Worm (Caenorhabditis elegans) whole organism, young adult: ENCODE results near the gene Y104H12D.2.

Source experiments
- K12H6.12 ChIP-seq: fragments of 200-800 bp; sonication (Bioruptor generic); optimal IDR thresholded peaks from 2 replicates; lab custom pipeline; 2018; ENCODE audit warnings: mild to moderate bottlenecking, missing genetic modification characterization, missing compliant biosample characterization
- Y53F4B.3 ChIP-seq: fragments of 200-800 bp; sonication (Bioruptor generic); IDR thresholded peaks from 2 replicates; pipeline ENCODE4 v1.3.6; 2022; ENCODE audit warnings: missing genetic modification reagents, missing genetic modification characterization, missing compliant biosample characterization
- atf-7 ChIP-seq: sonication (generic microtip); optimal IDR thresholded peaks from 2 replicates; lab custom pipeline; 2017; ENCODE audit warnings: mild to moderate bottlenecking, missing genetic modification characterization, missing compliant biosample characterization
- ceh-40 ChIP-seq: fragments of 200-800 bp; sonication (Bioruptor generic); IDR thresholded peaks from 2 replicates; pipeline ENCODE4 v1.3.6; 2022; ENCODE audit warnings: missing genetic modification characterization, missing compliant biosample characterization
- die-1 ChIP-seq: sonication (generic microtip); optimal IDR thresholded peaks from 2 replicates; lab custom pipeline; 2016; ENCODE audit warnings: missing genotype, mild to moderate bottlenecking, missing genetic modification characterization, missing compliant biosample characterization
- efl-1 ChIP-seq: fragments of 150-350 bp; optimal IDR thresholded peaks from 2 replicates; lab custom pipeline; 2014; ENCODE audit warnings: missing biosample characterization, missing genetic modification reagents, missing genetic modification characterization
- him-1 ChIP-seq: sonication (generic microtip); optimal IDR thresholded peaks from 2 replicates; lab custom pipeline; 2016; ENCODE audit warnings: missing genotype, missing genetic modification reagents, missing genetic modification characterization, missing compliant biosample characterization
- lin-35 ChIP-seq, 3 experiments: fragments of 150-350 bp in 2 of 3; sonication (generic microtip) in 1 of 3; optimal IDR thresholded peaks; 2 replicates each; lab custom pipeline; 2014 to 2018; ENCODE audit warnings: missing biosample characterization in 3 of 3, missing genetic modification characterization in 3 of 3, missing genetic modification reagents in 3 of 3
- nhr-120 ChIP-seq: fragments of 200-800 bp; sonication (Bioruptor generic); IDR thresholded peaks from 2 replicates; pipeline ENCODE4 v1.3.6; 2022; ENCODE audit warnings: missing genetic modification characterization, missing compliant biosample characterization
- pha-4 ChIP-seq: fragments of 150-350 bp; sonication (generic microtip); optimal IDR thresholded peaks from 2 replicates; lab custom pipeline; 2014; ENCODE audit warnings: missing biosample characterization, missing genetic modification reagents, missing genetic modification characterization
- snpc-4 ChIP-seq, 5 experiments: fragments of 150-350 bp in 1 of 5; sonication (generic microtip) in 4 of 5; optimal IDR thresholded peaks; 2 replicates each; lab custom pipeline; 2014 to 2018; ENCODE audit warnings: missing genetic modification characterization in 5 of 5, missing biosample characterization in 3 of 5, antibody characterized with exemption in 2 of 5, mild to moderate bottlenecking in 2 of 5, missing compliant biosample characterization in 2 of 5, missing genotype in 2 of 5, moderate library complexity in 2 of 5, missing genetic modification reagents in 1 of 5
- unc-62 ChIP-seq: fragments of 150-350 bp; optimal IDR thresholded peaks from 2 replicates; lab custom pipeline; 2014; ENCODE audit warnings: missing biosample characterization, missing genetic modification reagents, missing genetic modification characterization
- ztf-26 ChIP-seq: sonication (generic microtip); optimal IDR thresholded peaks from 2 replicates; lab custom pipeline; 2017; ENCODE audit warnings: missing genetic modification characterization, missing compliant biosample characterization

ce11 chrIV:1168311-1168965, 9.4 kb upstream of the Y104H12D.2 start:
- TF ChIP-seq efl-1 = no peak
- TF ChIP-seq pha-4 (tag; lab: Kevin White, UChicago) = no peak
- TF ChIP-seq K12H6.12 (tag; lab: Kevin White, UChicago) = peak; percentile 25
- no peak for TF ChIP-seq die-1 (tag; lab: Kevin White, UChicago)
- no peak for TF ChIP-seq nhr-120 (GFP tag; lab: Robert Waterston, UW)
- no peak for TF ChIP-seq him-1 (tag; lab: Kevin White, UChicago)
- TF ChIP-seq atf-7 (tag; lab: Kevin White, UChicago) = no peak
- no peak for TF ChIP-seq ztf-26 (tag; lab: Kevin White, UChicago)
- TF ChIP-seq snpc-4 (GFP tag; optimal IDR thresholded peaks at IDR 0.05; lab: Kevin White, UChicago) = no peak
- TF ChIP-seq snpc-4 (tag; optimal IDR thresholded peaks at IDR 0.05; lab: Kevin White, UChicago) = no peak
- no peak for TF ChIP-seq lin-35 (GFP tag; optimal IDR thresholded peaks at IDR 0.05; lab: Kevin White, UChicago)
- no peak for TF ChIP-seq unc-62 (GFP tag; lab: Kevin White, UChicago)
- no peak for TF ChIP-seq ceh-40
- no peak for TF ChIP-seq Y53F4B.3 (GFP tag; lab: Robert Waterston, UW)
